Worm (Caenorhabditis elegans) whole organism, L2 larva: ENCODE measurements around the gene srh-120.

Experiments used
- R02D3.7 ChIP-seq: fragments of 150-350 bp; optimal IDR thresholded peaks from 2 replicates; lab custom pipeline; 2014; ENCODE audit warnings: missing biosample characterization, missing genetic modification characterization
- ama-1 ChIP-seq: fragments of 150-350 bp; optimal IDR thresholded peaks from 2 replicates; lab custom pipeline; 2018; ENCODE audit warnings: inconsistent platforms
- nhr-237 ChIP-seq: fragments of 150-350 bp; optimal IDR thresholded peaks from 2 replicates; lab custom pipeline; 2014; ENCODE audit warnings: missing biosample characterization, missing genetic modification characterization
- nhr-25 ChIP-seq: fragments of 150-350 bp; sonication (generic microtip); optimal IDR thresholded peaks from 3 replicates; lab custom pipeline; 2014; ENCODE audit warnings: missing biosample characterization, missing genetic modification characterization
- snpc-4 ChIP-seq: fragments of 150-350 bp; optimal IDR thresholded peaks from 2 replicates; lab custom pipeline; 2014; ENCODE audit warnings: missing biosample characterization, missing genetic modification characterization
- zag-1 ChIP-seq: fragments of 150-350 bp; optimal IDR thresholded peaks from 2 replicates; lab custom pipeline; 2014; ENCODE audit warnings: missing biosample characterization, missing genetic modification characterization

ce11 chrV:17439406-17439805 lies 43.9 kb downstream of the srh-120 start, which contains the start of gene srh-154:
- TF ChIP-seq nhr-25 (tag; lab: Kevin White, UChicago) (no peak), ama-1 (lab: Kevin White, UChicago) (no peak), snpc-4 (tag; lab: Kevin White, UChicago) (no peak), nhr-237 (tag; lab: Kevin White, UChicago) (no peak), zag-1 (no peak), R02D3.7 (tag; lab: Kevin White, UChicago) (no peak)
